Worm (Caenorhabditis elegans) whole organism, midembryonic: ENCODE results near the gene C42C1.9.

Experiments used
- flt-1 ChIP-seq: fragments of 200-800 bp; sonication (Bioruptor generic); IDR thresholded peaks from 2 replicates; pipeline ENCODE4 v1.3.6; 2022; ENCODE audit warnings: missing genetic modification characterization, missing compliant biosample characterization
- klf-2 ChIP-seq: fragments of 200-800 bp; sonication (Bioruptor generic); conservative IDR thresholded peaks from 2 replicates; pipeline ENCODE4 v1.3.6; 2022; ENCODE audit warnings: missing genetic modification reagents, missing genetic modification characterization, missing compliant biosample characterization
- med-1 ChIP-seq: sonication (generic microtip); optimal IDR thresholded peaks from 2 replicates; lab custom pipeline; 2017; ENCODE audit warnings: missing genetic modification characterization, mild to moderate bottlenecking, missing compliant biosample characterization, antibody characterized with exemption, missing genetic modification reagents; ENCODE audit not compliant: insufficient read depth
- ref-1 ChIP-seq: fragments of 200-800 bp; sonication (Bioruptor generic); conservative IDR thresholded peaks from 2 replicates; pipeline ENCODE4 v1.3.6; 2022; ENCODE audit warnings: missing genetic modification reagents, missing genetic modification characterization, missing compliant biosample characterization
- tab-1 ChIP-seq: fragments of 200-800 bp; sonication (Bioruptor generic); IDR thresholded peaks from 2 replicates; pipeline ENCODE4 v1.3.6; 2022; ENCODE audit warnings: missing genetic modification characterization, missing compliant biosample characterization
- ztf-23 ChIP-seq: fragments of 200-800 bp; sonication (Bioruptor generic); IDR thresholded peaks from 2 replicates; pipeline ENCODE4 v1.3.6; 2022; ENCODE audit warnings: missing genetic modification reagents, missing genetic modification characterization, missing compliant biosample characterization
- ztf-29 ChIP-seq: fragments of 200-800 bp; sonication (Bioruptor generic); IDR thresholded peaks from 2 replicates; pipeline ENCODE4 v1.3.6; 2022; ENCODE audit warnings: missing genetic modification reagents, missing genetic modification characterization, missing compliant biosample characterization

DNA sequence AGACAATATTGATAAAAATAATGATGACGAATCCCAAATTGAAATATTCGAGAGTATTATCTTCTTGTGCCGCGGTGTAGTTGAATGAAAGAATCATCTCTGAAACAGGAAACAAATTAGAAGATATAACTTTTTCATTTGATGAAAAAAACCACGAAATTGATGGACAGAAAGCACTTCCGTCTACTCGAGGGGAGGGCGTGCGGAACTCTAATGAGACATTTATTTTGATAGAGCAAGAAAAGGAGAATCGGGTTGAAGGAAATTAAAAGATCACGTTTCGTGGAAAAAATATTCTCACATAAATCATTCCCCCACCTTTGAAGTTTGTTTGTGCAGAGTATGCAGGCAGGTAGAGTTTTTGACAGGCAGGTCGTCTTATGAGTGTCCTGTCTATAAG lies 27.9 kb upstream of the C42C1.9 start, which contains the start of gene sre-14:
- TF ChIP-seq ref-1 (GFP tag; lab: Robert Waterston, UW) (no peak), tab-1 (GFP tag; lab: Robert Waterston, UW) (no peak), flt-1 (no peak), med-1 (GFP tag; lab: Kevin White, UChicago) (no peak), ztf-23 (GFP tag; lab: Robert Waterston, UW) (no peak), klf-2 (GFP tag; lab: Robert Waterston, UW) (no peak), ztf-29 (no peak)
